Worm (Caenorhabditis elegans) whole organism, young adult: ENCODE data around the gene nmr-2.

Experiments
- B0019.2 ChIP-seq: fragments of 200-800 bp; sonication (Bioruptor generic); conservative IDR thresholded peaks from 2 replicates; pipeline ENCODE4 v1.3.6; 2022; ENCODE audit warnings: missing genetic modification reagents, missing genetic modification characterization, missing compliant biosample characterization
- F22D6.2 ChIP-seq: sonication (generic microtip); optimal IDR thresholded peaks from 2 replicates; lab custom pipeline; 2016; ENCODE audit warnings: mild to moderate bottlenecking, missing genetic modification characterization, missing compliant biosample characterization
- F33H1.4 ChIP-seq: fragments of 200-800 bp; sonication (Bioruptor generic); IDR thresholded peaks from 2 replicates; pipeline ENCODE4 v1.3.6; 2022; ENCODE audit warnings: missing genetic modification reagents, missing genetic modification characterization, missing compliant biosample characterization
- F55B11.4 ChIP-seq: sonication (generic microtip); optimal IDR thresholded peaks from 2 replicates; lab custom pipeline; 2016; ENCODE audit warnings: missing compliant biosample characterization, missing genetic modification characterization, borderline replicate concordance; ENCODE audit not compliant: insufficient read depth
- F57A8.1 ChIP-seq: fragments of 200-800 bp; sonication (Bioruptor generic); optimal IDR thresholded peaks from 2 replicates; lab custom pipeline; 2018; ENCODE audit warnings: mild to moderate bottlenecking, missing genetic modification characterization, moderate library complexity, missing compliant biosample characterization
- K12H6.12 ChIP-seq: fragments of 200-800 bp; sonication (Bioruptor generic); optimal IDR thresholded peaks from 2 replicates; lab custom pipeline; 2018; ENCODE audit warnings: mild to moderate bottlenecking, missing genetic modification characterization, missing compliant biosample characterization
- Y53G8AR.9 ChIP-seq: fragments of 200-800 bp; sonication (Bioruptor generic); conservative IDR thresholded peaks from 2 replicates; pipeline ENCODE4 v1.3.6; 2022; ENCODE audit warnings: missing genetic modification reagents, missing genetic modification characterization, missing compliant biosample characterization
- Y56A3A.18 ChIP-seq: fragments of 200-800 bp; sonication (Bioruptor generic); IDR thresholded peaks from 2 replicates; pipeline ENCODE4 v1.3.6; 2022; ENCODE audit warnings: missing genetic modification reagents, missing genetic modification characterization, missing compliant biosample characterization
- Y79H2A.3 ChIP-seq: fragments of 200-800 bp; sonication (Bioruptor generic); conservative IDR thresholded peaks from 2 replicates; pipeline ENCODE4 v1.3.6; 2022; ENCODE audit warnings: missing genetic modification reagents, missing genetic modification characterization, missing compliant biosample characterization
- ama-1 ChIP-seq, 3 experiments: fragments of 150-350 bp in 1 of 3; sonication (generic microtip) in 2 of 3; optimal IDR thresholded peaks; 2 replicates each; lab custom pipeline; 2014 to 2018; ENCODE audit warnings: missing biosample characterization in 2 of 3, missing genetic modification characterization in 2 of 3, missing genetic modification reagents in 2 of 3
- attf-3 ChIP-seq: fragments of 200-800 bp; sonication (Bioruptor generic); conservative IDR thresholded peaks from 2 replicates; pipeline ENCODE4 v1.3.6; 2022; ENCODE audit warnings: missing genetic modification reagents, missing genetic modification characterization, missing compliant biosample characterization
- attf-5 ChIP-seq: fragments of 200-800 bp; sonication (Bioruptor generic); optimal IDR thresholded peaks from 2 replicates; lab custom pipeline; 2018; ENCODE audit warnings: mild to moderate bottlenecking, missing genetic modification characterization, missing compliant biosample characterization
- attf-6 ChIP-seq: fragments of 200-800 bp; sonication (Bioruptor generic); IDR thresholded peaks from 2 replicates; pipeline ENCODE4 v1.3.6; 2022; ENCODE audit warnings: missing genetic modification reagents, missing genetic modification characterization, missing compliant biosample characterization
- ceh-58 ChIP-seq: fragments of 200-800 bp; sonication (Bioruptor generic); IDR thresholded peaks from 2 replicates; pipeline ENCODE4 v1.3.6; 2022; ENCODE audit warnings: missing genetic modification characterization, missing compliant biosample characterization
- egl-18 ChIP-seq: fragments of 200-800 bp; sonication (Bioruptor generic); IDR thresholded peaks from 2 replicates; pipeline ENCODE4 v1.3.6; 2022; ENCODE audit warnings: missing genetic modification reagents, missing genetic modification characterization, missing compliant biosample characterization
- egl-44 ChIP-seq: fragments of 200-800 bp; sonication (Bioruptor generic); IDR thresholded peaks from 2 replicates; pipeline ENCODE4 v1.3.6; 2022; ENCODE audit warnings: missing genetic modification reagents, missing genetic modification characterization, missing compliant biosample characterization
- hmg-1.2 ChIP-seq: fragments of 200-800 bp; sonication (Bioruptor generic); IDR thresholded peaks from 2 replicates; pipeline ENCODE4 v1.3.6; 2022; ENCODE audit warnings: missing genetic modification reagents, missing genetic modification characterization, missing compliant biosample characterization
- hmg-20 ChIP-seq: fragments of 200-800 bp; sonication (Bioruptor generic); IDR thresholded peaks from 2 replicates; pipeline ENCODE4 v1.3.6; 2022; ENCODE audit warnings: missing genetic modification reagents, missing genetic modification characterization, missing compliant biosample characterization
- hsf-1 ChIP-seq: fragments of 200-800 bp; sonication (Bioruptor generic); IDR thresholded peaks from 2 replicates; pipeline ENCODE4 v1.3.6; 2022; ENCODE audit warnings: missing genetic modification reagents, missing genetic modification characterization, missing compliant biosample characterization
- lin-54 ChIP-seq: fragments of 200-800 bp; sonication (Bioruptor generic); optimal IDR thresholded peaks from 2 replicates; lab custom pipeline; 2018; ENCODE audit warnings: mild to moderate bottlenecking, missing genetic modification characterization, missing compliant biosample characterization
- lir-1 ChIP-seq: fragments of 200-800 bp; sonication (Bioruptor generic); conservative IDR thresholded peaks from 2 replicates; pipeline ENCODE4 v1.3.6; 2022; ENCODE audit warnings: missing genetic modification reagents, missing genetic modification characterization, missing compliant biosample characterization
- madf-3 ChIP-seq: fragments of 200-800 bp; sonication (Bioruptor generic); IDR thresholded peaks from 2 replicates; pipeline ENCODE4 v1.3.6; 2022; ENCODE audit warnings: missing genetic modification reagents, missing genetic modification characterization, missing compliant biosample characterization
- mel-28 ChIP-seq: sonication (generic microtip); optimal IDR thresholded peaks from 2 replicates; lab custom pipeline; 2016; ENCODE audit warnings: borderline replicate concordance, mild to moderate bottlenecking, missing genetic modification characterization, missing compliant biosample characterization
- nfyb-1 ChIP-seq: fragments of 200-800 bp; sonication (Bioruptor generic); IDR thresholded peaks from 2 replicates; pipeline ENCODE4 v1.3.6; 2022; ENCODE audit warnings: missing genetic modification reagents, missing genetic modification characterization, missing compliant biosample characterization
- nhr-120 ChIP-seq: fragments of 200-800 bp; sonication (Bioruptor generic); IDR thresholded peaks from 2 replicates; pipeline ENCODE4 v1.3.6; 2022; ENCODE audit warnings: missing genetic modification characterization, missing compliant biosample characterization
- pbrm-1 ChIP-seq: fragments of 200-800 bp; sonication (Bioruptor generic); IDR thresholded peaks from 2 replicates; pipeline ENCODE4 v1.3.6; 2022; ENCODE audit warnings: missing genetic modification reagents, missing genetic modification characterization, missing compliant biosample characterization
- snpc-3.4 ChIP-seq: sonication (generic microtip); optimal IDR thresholded peaks from 2 replicates; lab custom pipeline; 2017; ENCODE audit warnings: missing genetic modification characterization, mild to moderate bottlenecking, missing compliant biosample characterization, antibody characterized with exemption, moderate library complexity, missing genotype, missing genetic modification reagents
- unc-130 ChIP-seq: sonication (generic microtip); optimal IDR thresholded peaks from 2 replicates; lab custom pipeline; 2016; ENCODE audit warnings: missing genetic modification reagents, missing genetic modification characterization, missing compliant biosample characterization
- ztf-18 ChIP-seq: sonication (generic microtip); optimal IDR thresholded peaks from 2 replicates; lab custom pipeline; 2016; ENCODE audit warnings: missing genotype, mild to moderate bottlenecking, missing genetic modification characterization, missing compliant biosample characterization

nmr-2 gene

DNA sequence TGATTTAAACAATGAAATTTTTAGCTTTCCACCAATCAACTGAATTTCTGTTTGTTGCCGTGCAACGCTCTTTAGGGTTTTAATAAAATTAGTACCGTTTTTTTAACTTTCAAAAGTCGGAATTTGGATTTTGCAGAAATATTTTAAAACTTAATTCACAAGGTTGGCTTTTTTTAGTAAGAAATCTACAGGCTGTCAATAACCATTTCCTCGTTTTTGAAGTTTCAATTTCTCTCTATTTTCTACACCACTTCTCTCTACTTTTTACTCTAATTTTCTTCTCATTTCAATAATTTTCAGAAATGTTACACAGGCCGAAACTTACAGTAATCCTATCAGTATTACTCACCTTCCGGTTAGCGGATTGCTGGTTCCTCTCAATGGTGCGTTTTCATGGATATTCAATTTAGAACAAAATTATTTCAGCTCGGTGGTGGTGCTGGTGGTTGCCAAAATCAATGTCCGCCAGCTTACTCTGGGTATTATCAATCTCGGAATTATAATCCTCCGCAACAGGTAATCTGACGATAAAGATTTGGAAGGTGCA is 33.2 kb downstream of the nmr-2 start, which contains the start of the genes grd-12 and F02D8.1:
grd-12 (plus strand) TSS at position 301 of the 547 bp plus-strand sequence.
F02D8.1 (minus strand) TSS at position 497 of the 547 bp plus-strand sequence.
- TF ChIP-seq snpc-3.4 = no peak
- TF ChIP-seq lir-1 = no peak
- TF ChIP-seq mel-28 = no peak
- no peak for TF ChIP-seq pbrm-1 (GFP tag; lab: Robert Waterston, UW)
- no peak for TF ChIP-seq hsf-1 (GFP tag; lab: Robert Waterston, UW)
- no peak for TF ChIP-seq Y79H2A.3
- TF ChIP-seq F57A8.1 (GFP tag; lab: Kevin White, UChicago) = no peak
- TF ChIP-seq Y56A3A.18 = no peak
- no peak for TF ChIP-seq F22D6.2 (tag; lab: Kevin White, UChicago)
- no peak for TF ChIP-seq hmg-20 (GFP tag; lab: Robert Waterston, UW)
- TF ChIP-seq F55B11.4 (tag; lab: Kevin White, UChicago) = no peak
- TF ChIP-seq Y53G8AR.9 = no peak
- no peak for TF ChIP-seq egl-18 (GFP tag; lab: Robert Waterston, UW)
- TF ChIP-seq unc-130 (GFP tag; lab: Kevin White, UChicago) = no peak
- no peak for TF ChIP-seq nfyb-1 (GFP tag; lab: Robert Waterston, UW)
- TF ChIP-seq attf-6 (GFP tag; lab: Robert Waterston, UW) = no peak
- TF ChIP-seq F33H1.4 (GFP tag; lab: Robert Waterston, UW) = no peak
- no peak for TF ChIP-seq lin-54 (GFP tag; lab: Kevin White, UChicago)
- TF ChIP-seq ztf-18 (tag; lab: Kevin White, UChicago) = no peak

DNA sequence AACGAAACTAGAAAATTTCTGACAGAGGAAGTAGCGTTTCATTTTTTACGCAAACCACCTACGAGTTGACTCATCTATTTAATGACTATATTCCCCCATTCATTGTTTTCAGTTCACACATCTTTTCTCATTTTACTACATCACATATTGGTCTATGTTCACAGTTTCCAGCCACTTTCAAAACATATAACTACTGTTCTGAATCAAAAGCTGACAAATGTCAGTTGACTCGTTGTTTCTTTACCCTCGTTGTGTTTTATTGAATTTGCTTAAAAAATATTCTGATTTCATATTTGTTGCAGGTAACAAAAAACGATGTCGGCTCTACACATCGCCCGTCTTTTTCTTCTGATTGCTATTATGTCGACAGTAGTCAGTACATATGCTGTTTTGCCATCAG is 40.3 kb downstream of the nmr-2 start, which contains the start of gene nlp-59:
nlp-59 (plus strand) TSS at position 301 of the 400 bp plus-strand sequence.
- no peak for TF ChIP-seq madf-3 (GFP tag; lab: Robert Waterston, UW)
- no peak for TF ChIP-seq attf-3 (GFP tag; lab: Robert Waterston, UW)
- TF ChIP-seq hmg-1.2 (GFP tag; lab: Robert Waterston, UW) = no peak
- TF ChIP-seq ama-1 (optimal IDR thresholded peaks at IDR 0.05; lab: Kevin White, UChicago) = no peak
- TF ChIP-seq ama-1 (GFP tag; optimal IDR thresholded peaks at IDR 0.05; lab: Kevin White, UChicago) = no peak
- TF ChIP-seq egl-44 (GFP tag; lab: Robert Waterston, UW) = no peak
- TF ChIP-seq nhr-120 (GFP tag; lab: Robert Waterston, UW) = no peak
- TF ChIP-seq attf-5 (GFP tag; lab: Kevin White, UChicago) = no peak
- TF ChIP-seq mel-28 = no peak
- TF ChIP-seq K12H6.12 (tag; lab: Kevin White, UChicago) = no peak
- no peak for TF ChIP-seq B0019.2
- no peak for TF ChIP-seq hmg-20 (GFP tag; lab: Robert Waterston, UW)
- TF ChIP-seq ceh-58 = no peak
